Fruit fly (Drosophila melanogaster) S2 (cell line): ENCODE results near the gene Manf.

Experiments
- CG8478 ChIP-seq: fragments of >200 bp; optimal IDR thresholded peaks from 2 replicates; lab custom pipeline; 2018
- CTCF ChIP-seq, 2 experiments: fragments of >200 bp; optimal IDR thresholded peaks; 2 replicates each; lab custom pipeline; 2018

DNA sequence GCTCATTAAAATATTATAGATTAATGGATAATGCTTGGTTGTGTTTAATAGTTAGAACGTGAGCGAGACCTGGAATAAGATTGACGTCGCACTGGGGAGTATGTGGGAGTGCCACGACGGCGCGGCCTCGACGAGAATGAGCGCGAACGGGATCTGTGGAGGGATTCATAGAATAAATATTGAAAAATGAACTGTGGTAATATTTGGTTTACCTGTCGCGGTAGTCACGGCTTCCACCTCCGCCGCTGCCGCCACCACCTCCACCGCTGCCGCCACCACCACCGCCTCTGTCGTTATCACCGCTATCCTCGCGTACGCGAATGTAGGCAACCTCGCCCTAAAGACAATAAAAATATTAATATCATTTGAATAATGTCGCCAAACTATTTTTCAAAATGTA, 8.6 kb upstream of the Manf start:
- TF ChIP-seq CG8478 (lab: Kevin White, UChicago) (no peak), CTCF (optimal IDR thresholded peaks at IDR 0.05; lab: Kevin White, UChicago) (no peak)
